Worm (Caenorhabditis elegans): Measurements from ENCODE around the gene col-166.

The col-166 gene

DNA sequence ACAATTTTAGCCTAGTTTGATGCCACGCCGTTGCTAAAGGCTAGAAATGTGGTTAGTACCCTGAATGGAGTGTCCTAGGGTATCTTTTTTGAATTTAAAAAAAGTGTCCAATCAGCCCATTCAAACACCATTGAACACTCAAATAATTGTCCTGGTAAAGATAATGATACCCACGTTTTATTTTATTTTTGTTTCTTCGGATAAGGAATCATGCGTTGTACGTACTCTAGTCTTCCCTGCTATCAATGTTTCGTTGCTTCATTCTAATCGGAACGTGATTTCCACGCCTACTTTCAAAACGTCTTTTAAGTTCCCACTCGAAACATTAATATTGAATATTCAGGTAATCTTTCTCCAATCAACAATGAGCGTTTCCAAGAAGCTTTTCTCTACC, 39.2 kb upstream of the col-166 start, which contains the start of gene got-2.2:
TSS of gene got-2.2 (plus strand) at position 344 of the 394 bp plus-strand sequence.
- TF ChIP-seq ceh-43 (GFP tag; optimal IDR thresholded peaks at IDR 0.05) (no peak), tbx-8 (GFP tag; optimal IDR thresholded peaks at IDR 0.05) (no peak), cnd-1 (tag; optimal IDR thresholded peaks at IDR 0.05) (no peak), pha-4 (tag; optimal IDR thresholded peaks at IDR 0.05) (no peak), unc-62 (GFP tag; optimal IDR thresholded peaks at IDR 0.05) (no peak), nhr-2 (tag; optimal IDR thresholded peaks at IDR 0.05) (no peak), mls-2 (tag; optimal IDR thresholded peaks at IDR 0.05) (no peak), lsy-2 (tag; optimal IDR thresholded peaks at IDR 0.05) (no peak), mep-1 (tag; optimal IDR thresholded peaks at IDR 0.05) (no peak), ces-1 (GFP tag; optimal IDR thresholded peaks at IDR 0.05) (no peak), nhr-28 (tag; optimal IDR thresholded peaks at IDR 0.05) (no peak), M03D4.4 (tag; optimal IDR thresholded peaks at IDR 0.05) (no peak), drap-1 (GFP tag; optimal IDR thresholded peaks at IDR 0.05) (no peak), flh-1 (GFP tag; optimal IDR thresholded peaks at IDR 0.05) (no peak), bed-3 (GFP tag; optimal IDR thresholded peaks at IDR 0.05) (no peak)

DNA sequence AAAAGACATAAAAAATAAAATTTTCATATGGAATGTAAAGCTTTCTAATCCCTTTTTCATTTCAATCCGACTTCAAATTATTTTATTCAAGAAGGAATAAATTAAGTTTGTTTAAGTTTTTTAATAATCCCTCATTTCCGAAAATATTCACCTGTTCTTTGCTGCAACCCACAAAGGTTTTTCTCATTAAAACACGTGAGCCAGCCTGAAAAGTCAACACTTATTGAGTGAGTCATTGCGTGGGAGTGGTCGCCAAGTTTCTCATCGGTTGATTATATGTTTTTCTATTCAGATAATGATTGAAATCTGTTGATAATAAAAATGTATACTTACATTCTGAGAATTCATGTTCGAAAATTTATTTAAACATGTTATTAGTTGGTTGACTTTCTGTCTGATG, 34.3 kb upstream of the col-166 start:
- TF ChIP-seq sptf-1 (tag; optimal IDR thresholded peaks at IDR 0.05) = no peak
- no peak for TF ChIP-seq nhr-76 (tag; optimal IDR thresholded peaks at IDR 0.05)
- no peak for TF ChIP-seq lin-13 (tag; optimal IDR thresholded peaks at IDR 0.05)
- TF ChIP-seq M03D4.4 (tag; optimal IDR thresholded peaks at IDR 0.05) = no peak
- no peak for TF ChIP-seq zip-8 (tag; optimal IDR thresholded peaks at IDR 0.05)
- no peak for TF ChIP-seq unc-120 (tag; optimal IDR thresholded peaks at IDR 0.05; ENCODE audit: poor library complexity, severe bottlenecking)
- no peak for TF ChIP-seq flh-1 (GFP tag; optimal IDR thresholded peaks at IDR 0.05)
- no peak for TF ChIP-seq elt-1 (tag; optimal IDR thresholded peaks at IDR 0.05; ENCODE audit: borderline replicate concordance, insufficient read depth)
- no peak for TF ChIP-seq nhr-237 (tag; optimal IDR thresholded peaks at IDR 0.05)
- TF ChIP-seq nhr-12 (tag; optimal IDR thresholded peaks at IDR 0.05) = no peak

DNA sequence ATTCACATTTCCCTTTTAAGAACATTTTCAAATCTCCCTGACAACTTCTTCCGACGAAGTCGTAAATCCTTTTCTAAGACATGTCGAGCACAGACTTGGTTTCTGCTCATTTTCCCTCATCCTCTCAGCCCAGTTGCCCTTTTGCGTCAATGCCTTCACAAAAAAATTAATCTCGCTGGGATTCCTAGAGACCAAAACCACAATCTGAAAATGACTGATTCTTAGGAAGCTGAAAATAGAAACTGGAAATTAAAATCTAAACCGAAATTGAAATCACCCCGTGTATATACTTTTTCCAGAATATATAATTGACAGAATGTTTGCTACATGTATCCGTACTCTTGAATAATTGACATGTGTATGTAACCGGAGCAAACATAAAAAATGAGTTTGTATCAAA, 32.8 kb upstream of the col-166 start:
- TF ChIP-seq snpc-4 (tag; optimal IDR thresholded peaks at IDR 0.05) (no peak), flh-1 (GFP tag; optimal IDR thresholded peaks at IDR 0.05) (no peak), mab-5 (tag; optimal IDR thresholded peaks at IDR 0.05) (no peak), cnd-1 (tag; optimal IDR thresholded peaks at IDR 0.05) (no peak), tbx-8 (GFP tag; optimal IDR thresholded peaks at IDR 0.05) (no peak), mep-1 (tag; optimal IDR thresholded peaks at IDR 0.05) (no peak)

DNA sequence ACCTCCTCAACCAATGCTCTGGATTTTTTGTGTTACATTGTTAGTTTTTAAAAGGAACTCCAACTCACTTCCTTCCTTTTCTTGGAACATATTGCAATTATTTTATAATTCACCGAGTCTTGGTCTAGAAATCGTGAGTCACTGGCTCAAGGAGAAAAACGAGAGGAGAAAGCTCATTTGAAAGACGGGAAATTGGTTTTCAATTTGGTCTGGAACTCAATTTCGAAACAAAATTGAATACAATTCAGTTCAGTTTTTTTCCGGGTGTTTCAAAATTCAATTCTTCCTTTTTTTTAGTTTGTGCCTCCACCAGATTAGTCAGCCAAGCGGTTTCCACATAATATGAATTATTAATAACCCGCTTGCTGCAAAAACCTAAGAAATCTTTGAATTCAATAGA, 31.9 kb upstream of the col-166 start:
- TF ChIP-seq M03D4.4 (tag; optimal IDR thresholded peaks at IDR 0.05) = no peak
- peak; percentile 57 for TF ChIP-seq ces-1 (GFP tag; optimal IDR thresholded peaks at IDR 0.05)

DNA sequence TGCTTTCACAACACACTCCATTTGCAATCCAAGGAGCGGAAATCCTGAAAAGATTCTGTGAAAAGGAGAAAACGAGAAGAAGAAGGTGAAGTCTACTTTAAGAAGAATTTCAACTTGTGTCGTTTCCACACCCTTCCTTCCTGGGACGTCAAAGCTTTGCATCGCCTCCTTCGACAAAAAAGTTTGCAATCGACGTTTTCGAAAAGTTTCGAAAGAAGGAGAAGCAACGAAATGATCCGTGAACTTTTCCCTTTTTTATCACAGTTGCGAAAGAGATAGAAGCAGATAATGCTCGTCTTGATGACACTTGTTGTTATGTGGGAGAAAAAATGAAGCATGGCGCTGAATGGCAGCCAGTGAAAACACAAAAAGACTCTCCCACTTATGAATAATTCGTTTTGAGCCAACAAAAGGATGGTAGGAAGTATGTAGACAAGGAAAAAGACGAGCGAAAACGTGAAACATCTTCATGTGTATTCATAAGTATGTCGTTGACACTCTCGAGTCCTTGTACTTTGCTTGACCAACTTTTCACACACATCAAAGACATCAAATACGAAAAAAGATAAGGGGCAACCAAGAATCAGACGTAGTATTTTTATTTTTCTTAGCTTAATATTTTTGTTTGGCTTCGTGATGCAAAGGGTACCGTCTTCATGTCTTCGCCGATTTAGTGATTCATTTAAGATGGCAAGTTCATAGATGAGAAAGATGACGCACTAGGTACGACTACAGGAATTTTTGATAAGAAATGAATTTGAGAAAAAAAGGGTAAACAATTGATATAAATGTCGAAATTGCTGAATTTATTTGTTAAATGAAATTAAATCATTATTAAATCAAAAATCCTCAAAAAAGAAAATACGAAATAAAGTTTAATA, 30.8 kb upstream of the col-166 start:
- TF ChIP-seq ceh-43 (GFP tag; optimal IDR thresholded peaks at IDR 0.05) = no peak
- TF ChIP-seq ham-2 (GFP tag; optimal IDR thresholded peaks at IDR 0.05) = no peak
- TF ChIP-seq unc-62 (GFP tag; optimal IDR thresholded peaks at IDR 0.05) = no peak
- no peak for TF ChIP-seq pha-4 (tag; optimal IDR thresholded peaks at IDR 0.05)
- TF ChIP-seq drap-1 (GFP tag; optimal IDR thresholded peaks at IDR 0.05) = no peak
- TF ChIP-seq M03D4.4 (tag; optimal IDR thresholded peaks at IDR 0.05) = no peak
- no peak for TF ChIP-seq mls-2 (tag; optimal IDR thresholded peaks at IDR 0.05)
- TF ChIP-seq unc-120 (tag; optimal IDR thresholded peaks at IDR 0.05; ENCODE audit: poor library complexity, severe bottlenecking) = no peak
- no peak for TF ChIP-seq tbx-8 (GFP tag; optimal IDR thresholded peaks at IDR 0.05)
- TF ChIP-seq snpc-4 (tag; optimal IDR thresholded peaks at IDR 0.05) = no peak
- no peak for TF ChIP-seq nhr-2 (tag; optimal IDR thresholded peaks at IDR 0.05)
- no peak for TF ChIP-seq ces-1 (GFP tag; optimal IDR thresholded peaks at IDR 0.05)
- TF ChIP-seq nhr-28 (tag; optimal IDR thresholded peaks at IDR 0.05) = no peak
- TF ChIP-seq nhr-12 (tag; optimal IDR thresholded peaks at IDR 0.05) = no peak
- TF ChIP-seq nhr-237 (tag; optimal IDR thresholded peaks at IDR 0.05) = no peak
- no peak for TF ChIP-seq nhr-76 (tag; optimal IDR thresholded peaks at IDR 0.05)
- TF ChIP-seq ceh-83 (GFP tag; optimal IDR thresholded peaks at IDR 0.05) = no peak
- TF ChIP-seq cnd-1 (tag; optimal IDR thresholded peaks at IDR 0.05) = no peak
- no peak for TF ChIP-seq ztf-11 (tag; optimal IDR thresholded peaks at IDR 0.05)

Data from whole organism, mixed stage, embryonic.